Fruit fly (Drosophila melanogaster): Measurements from ENCODE around the gene Apl.

Gene Apl

DNA sequence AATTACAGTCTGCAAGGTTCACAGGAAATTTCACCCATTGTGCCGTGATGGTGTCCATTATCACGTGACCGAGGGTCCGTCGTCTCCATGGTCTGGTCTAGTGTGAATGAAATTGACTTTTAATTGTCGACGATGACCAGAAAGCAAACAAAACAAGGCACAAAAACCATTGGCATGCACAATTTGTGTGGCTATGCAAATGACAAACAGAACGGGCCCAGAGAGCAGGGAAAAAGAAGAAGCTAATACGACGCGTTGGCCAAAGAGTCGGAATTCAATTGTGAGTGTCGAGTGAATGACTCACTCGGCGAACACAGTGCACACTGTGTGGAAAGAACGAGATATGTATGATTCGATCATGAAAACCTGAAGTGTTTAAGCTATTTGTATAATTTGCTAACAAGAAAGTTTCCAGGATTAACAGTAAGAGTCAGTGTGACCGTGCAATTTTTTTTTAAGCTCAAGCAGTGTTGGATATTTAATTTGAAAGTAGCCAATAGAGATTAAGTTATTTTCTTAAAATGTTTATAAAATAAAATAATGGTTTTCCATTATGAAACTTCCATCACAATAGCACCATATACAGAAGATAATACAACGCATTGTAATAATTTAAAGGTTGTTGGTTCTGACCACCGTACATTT, 40.7 kb downstream of the Apl start (continued):
- TF ChIP-seq CG15601 (tag; optimal IDR thresholded peaks at IDR 0.05) (peak; percentile 30), Fer3 (tag; optimal IDR thresholded peaks at IDR 0.05) (no peak), nau (GFP tag; optimal IDR thresholded peaks at IDR 0.05) (no peak), Dref (GFP tag; IDR thresholded peaks at IDR 0.05) (no peak), PHDP (tag; optimal IDR thresholded peaks at IDR 0.05) (peak; percentile 12), Dek (tag; optimal IDR thresholded peaks at IDR 0.05) (no peak), CG17385 (GFP tag; optimal IDR thresholded peaks at IDR 0.05) (peak; percentile 39), CG7928 (GFP tag; optimal IDR thresholded peaks at IDR 0.05) (no peak), ATbp (GFP tag; optimal IDR thresholded peaks at IDR 0.05) (no peak), CG11456 (GFP tag; IDR thresholded peaks at IDR 0.05) (no peak), Hr39 (optimal IDR thresholded peaks at IDR 0.05) (no peak), prd (optimal IDR thresholded peaks at IDR 0.05) (no peak), prd (GFP tag; IDR thresholded peaks at IDR 0.05) (no peak), Myb (GFP tag; optimal IDR thresholded peaks at IDR 0.05) (no peak), CG12104 (GFP tag; optimal IDR thresholded peaks at IDR 0.05) (no peak), CG7357 (GFP tag; IDR thresholded peaks at IDR 0.05) (no peak), CG8924 (tag; optimal IDR thresholded peaks at IDR 0.05) (peak; percentile 30), Ravus (GFP tag; IDR thresholded peaks at IDR 0.05) (no peak), phol (tag; optimal IDR thresholded peaks at IDR 0.05) (peak; percentile 37), CG2678 (tag; optimal IDR thresholded peaks at IDR 0.05) (peak; percentile 59), Usf (GFP tag; optimal IDR thresholded peaks at IDR 0.05) (no peak), CG10462 (GFP tag; optimal IDR thresholded peaks at IDR 0.05) (no peak), sens-2 (GFP tag; IDR thresholded peaks at IDR 0.05) (no peak), CG13624 (GFP tag; optimal IDR thresholded peaks at IDR 0.05) (no peak), tio (GFP tag; optimal IDR thresholded peaks at IDR 0.05) (peak; percentile 6), CG4282 (GFP tag; optimal IDR thresholded peaks at IDR 0.05) (no peak), hkb (optimal IDR thresholded peaks at IDR 0.05) (no peak), hkb (GFP tag; IDR thresholded peaks at IDR 0.05) (no peak), her (GFP tag; optimal IDR thresholded peaks at IDR 0.05) (no peak), CG10565 (GFP tag; optimal IDR thresholded peaks at IDR 0.05) (no peak), dati (GFP tag; IDR thresholded peaks at IDR 0.05) (no peak), CG2120 (GFP tag; optimal IDR thresholded peaks at IDR 0.05) (peak; percentile 4), disco-r (GFP tag; optimal IDR thresholded peaks at IDR 0.05) (no peak), CG12071 (GFP tag; optimal IDR thresholded peaks at IDR 0.05) (no peak), unpg (GFP tag; optimal IDR thresholded peaks at IDR 0.05) (peak; percentile 27), Drgx (GFP tag; IDR thresholded peaks at IDR 0.05) (no peak), Atf6 (GFP tag; IDR thresholded peaks at IDR 0.05) (no peak), CG31441 (GFP tag; IDR thresholded peaks at IDR 0.05) (peak; percentile 55), tll (GFP tag; optimal IDR thresholded peaks at IDR 0.05) (no peak), pzg (GFP tag; optimal IDR thresholded peaks at IDR 0.05) (no peak), CG13775 (GFP tag; optimal IDR thresholded peaks at IDR 0.05) (no peak), CG3995 (GFP tag; optimal IDR thresholded peaks at IDR 0.05) (no peak), z (GFP tag; IDR thresholded peaks at IDR 0.05) (no peak), CG14667 (GFP tag; IDR thresholded peaks at IDR 0.05) (no peak), ab (GFP tag; optimal IDR thresholded peaks at IDR 0.05) (no peak), wor (GFP tag; IDR thresholded peaks at IDR 0.05) (no peak), CG17912 (GFP tag; optimal IDR thresholded peaks at IDR 0.05) (no peak), Spps (tag; optimal IDR thresholded peaks at IDR 0.05) (no peak), NC2β (GFP tag; optimal IDR thresholded peaks at IDR 0.05) (no peak), fu2 (GFP tag; optimal IDR thresholded peaks at IDR 0.05) (no peak), abd-A (tag; optimal IDR thresholded peaks at IDR 0.05) (no peak), CG13424 (tag; optimal IDR thresholded peaks at IDR 0.05) (no peak)

Data from whole organism, embryonic.